Worm (Caenorhabditis elegans) whole organism, L4 larva: ENCODE results near the gene F53F4.17.

Experiments used
- F37D6.2 ChIP-seq: sonication (generic microtip); optimal IDR thresholded peaks from 2 replicates; lab custom pipeline; 2016; ENCODE audit warnings: mild to moderate bottlenecking, missing genetic modification characterization, missing compliant biosample characterization
- F44E2.7 ChIP-seq: fragments of 200-800 bp; sonication (Bioruptor generic); IDR thresholded peaks from 2 replicates; pipeline ENCODE4 v2.1.2; 2022; ENCODE audit warnings: missing genetic modification characterization, missing compliant biosample characterization
- F49E8.2 ChIP-seq: sonication (generic microtip); optimal IDR thresholded peaks from 2 replicates; lab custom pipeline; 2016; ENCODE audit warnings: missing compliant biosample characterization, mild to moderate bottlenecking, missing genetic modification characterization, borderline replicate concordance
- R02D3.7 ChIP-seq: fragments of 150-350 bp; sonication (generic microtip); optimal IDR thresholded peaks from 3 replicates; lab custom pipeline; 2014; ENCODE audit warnings: missing biosample characterization, missing genetic modification characterization
- Y48G9A.11 ChIP-seq: fragments of 200-800 bp; sonication (Bioruptor generic); IDR thresholded peaks from 2 replicates; pipeline ENCODE4 v1.3.6; 2022; ENCODE audit warnings: missing genetic modification reagents, missing genetic modification characterization, missing compliant biosample characterization
- Y5F2A.4 ChIP-seq: fragments of 200-800 bp; sonication (Bioruptor generic); optimal IDR thresholded peaks from 2 replicates; lab custom pipeline; 2018; ENCODE audit warnings: mild to moderate bottlenecking, missing genetic modification characterization, missing compliant biosample characterization
- ZK546.5 ChIP-seq, 2 experiments: sonication (generic microtip); optimal IDR thresholded peaks; 2 replicates each; lab custom pipeline; 2017; ENCODE audit warnings: missing biosample characterization in 2 of 2, missing genetic modification characterization in 2 of 2
- arid-1 ChIP-seq: fragments of 200-800 bp; sonication (Bioruptor generic); conservative IDR thresholded peaks from 2 replicates; pipeline ENCODE4 v1.3.6; 2022; ENCODE audit warnings: missing genetic modification reagents, missing genetic modification characterization, missing compliant biosample characterization
- ceh-28 ChIP-seq: fragments of 150-350 bp; optimal IDR thresholded peaks from 2 replicates; lab custom pipeline; 2014; ENCODE audit warnings: missing biosample characterization, missing genetic modification reagents, missing genetic modification characterization
- ceh-44 ChIP-seq: fragments of 200-800 bp; sonication (Bioruptor generic); IDR thresholded peaks from 2 replicates; pipeline ENCODE4 v1.3.6; 2022; ENCODE audit warnings: missing genetic modification reagents, missing genetic modification characterization, missing compliant biosample characterization
- ces-1 ChIP-seq: fragments of 150-350 bp; sonication (generic microtip); optimal IDR thresholded peaks from 4 replicates; lab custom pipeline; 2014; ENCODE audit warnings: missing biosample characterization, missing genetic modification reagents, missing genetic modification characterization
- cey-2 ChIP-seq: sonication (generic microtip); optimal IDR thresholded peaks from 3 replicates; lab custom pipeline; 2017; ENCODE audit warnings: missing genetic modification characterization, mild to moderate bottlenecking, missing compliant biosample characterization, antibody characterized with exemption, borderline replicate concordance; ENCODE audit not compliant: insufficient read depth
- daf-12 ChIP-seq: fragments of 150-350 bp; optimal IDR thresholded peaks from 2 replicates; lab custom pipeline; 2014; ENCODE audit warnings: missing biosample characterization, missing genetic modification reagents, missing genetic modification characterization
- daf-16 ChIP-seq, 3 experiments: sonication (generic microtip); optimal IDR thresholded peaks; 2 replicates each; lab custom pipeline; 2016 to 2017; ENCODE audit warnings: missing genetic modification characterization in 3 of 3, missing genetic modification reagents in 3 of 3, mild to moderate bottlenecking in 2 of 3, missing compliant biosample characterization in 2 of 3, missing biosample characterization in 1 of 3, moderate library complexity in 1 of 3
- dmd-6 ChIP-seq: fragments of 200-800 bp; sonication (Bioruptor generic); IDR thresholded peaks from 2 replicates; pipeline ENCODE4 v1.3.6; 2022; ENCODE audit warnings: missing genetic modification reagents, missing genetic modification characterization, missing compliant biosample characterization
- dmd-9 ChIP-seq: fragments of 200-800 bp; sonication (Bioruptor generic); IDR thresholded peaks from 2 replicates; pipeline ENCODE4 v1.3.6; 2022; ENCODE audit warnings: missing genetic modification reagents, missing genetic modification characterization, missing compliant biosample characterization
- dpl-1 ChIP-seq: fragments of 150-350 bp; optimal IDR thresholded peaks from 2 replicates; lab custom pipeline; 2014; ENCODE audit warnings: missing biosample characterization, missing genetic modification reagents, missing genetic modification characterization
- duxl-1 ChIP-seq: sonication (generic microtip); optimal IDR thresholded peaks from 2 replicates; lab custom pipeline; 2016; ENCODE audit warnings: mild to moderate bottlenecking, missing genetic modification characterization, moderate library complexity, missing compliant biosample characterization; ENCODE audit not compliant: poor library complexity
- dve-1 ChIP-seq: sonication (generic microtip); optimal IDR thresholded peaks from 2 replicates; lab custom pipeline; 2017; ENCODE audit warnings: antibody characterized with exemption, mild to moderate bottlenecking, missing genetic modification characterization, missing compliant biosample characterization; ENCODE audit not compliant: insufficient read depth
- egl-27 ChIP-seq: sonication (generic microtip); optimal IDR thresholded peaks from 3 replicates; lab custom pipeline; 2017; ENCODE audit warnings: missing biosample characterization, missing genetic modification reagents, missing genetic modification characterization
- egl-43 ChIP-seq: fragments of 200-800 bp; sonication (Bioruptor generic); IDR thresholded peaks from 2 replicates; pipeline ENCODE4 v1.3.6; 2022; ENCODE audit warnings: missing genetic modification reagents, missing genetic modification characterization, missing compliant biosample characterization
- fkh-10 ChIP-seq: fragments of 150-350 bp; optimal IDR thresholded peaks from 2 replicates; lab custom pipeline; 2014; ENCODE audit warnings: missing biosample characterization, missing genetic modification reagents, missing genetic modification characterization
- gei-8 ChIP-seq: fragments of 200-800 bp; sonication (Bioruptor generic); optimal IDR thresholded peaks from 2 replicates; lab custom pipeline; 2018; ENCODE audit warnings: mild to moderate bottlenecking, missing genetic modification characterization, missing compliant biosample characterization
- hlh-11 ChIP-seq: fragments of 200-800 bp; sonication (Bioruptor generic); optimal IDR thresholded peaks from 2 replicates; lab custom pipeline; 2018; ENCODE audit warnings: mild to moderate bottlenecking, missing genetic modification characterization, missing compliant biosample characterization
- hlh-30 ChIP-seq: sonication (generic microtip); optimal IDR thresholded peaks from 2 replicates; lab custom pipeline; 2017; ENCODE audit warnings: antibody characterized with exemption, mild to moderate bottlenecking, missing genetic modification characterization, missing compliant biosample characterization; ENCODE audit not compliant: insufficient read depth
- hmg-1.1 ChIP-seq: fragments of 200-800 bp; sonication (Bioruptor generic); IDR thresholded peaks from 2 replicates; pipeline ENCODE4 v1.3.6; 2022; ENCODE audit warnings: missing genetic modification reagents, missing genetic modification characterization, missing compliant biosample characterization
- lin-29 ChIP-seq: fragments of 200-800 bp; sonication (Bioruptor generic); IDR thresholded peaks from 2 replicates; pipeline ENCODE4 v1.3.6; 2022; ENCODE audit warnings: missing genetic modification reagents, missing genetic modification characterization, missing compliant biosample characterization
- lir-3 ChIP-seq: sonication (generic microtip); optimal IDR thresholded peaks from 2 replicates; lab custom pipeline; 2016; ENCODE audit warnings: mild to moderate bottlenecking, missing genetic modification characterization, missing compliant biosample characterization
- madf-5 ChIP-seq, 2 experiments: fragments of 200-800 bp; sonication (Bioruptor generic); IDR thresholded peaks; 2 replicates each; pipeline ENCODE4 v1.3.6; 2022; ENCODE audit warnings: missing compliant biosample characterization in 2 of 2, missing genetic modification characterization in 2 of 2
- mdl-1 ChIP-seq, 2 experiments: fragments of 150-350 bp in 1 of 2; sonication (generic microtip) in 1 of 2; optimal IDR thresholded peaks; 2 replicates each; lab custom pipeline; 2014 to 2017; ENCODE audit warnings: missing biosample characterization in 2 of 2, missing genetic modification characterization in 2 of 2
- mep-1 ChIP-seq: fragments of 150-350 bp; sonication (generic microtip); optimal IDR thresholded peaks from 3 replicates; lab custom pipeline; 2014; ENCODE audit warnings: missing biosample characterization, missing genetic modification characterization
- mes-2 ChIP-seq: sonication (generic microtip); optimal IDR thresholded peaks from 2 replicates; lab custom pipeline; 2016; ENCODE audit warnings: missing genotype, mild to moderate bottlenecking, missing genetic modification characterization, missing compliant biosample characterization; ENCODE audit not compliant: poor library complexity, severe bottlenecking
- mxl-2 ChIP-seq: fragments of 200-800 bp; sonication (Bioruptor generic); conservative IDR thresholded peaks from 2 replicates; pipeline ENCODE4 v1.3.6; 2022; ENCODE audit warnings: missing genetic modification reagents, missing genetic modification characterization, missing compliant biosample characterization
- nhr-10 ChIP-seq: fragments of 150-350 bp; optimal IDR thresholded peaks from 2 replicates; lab custom pipeline; 2014; ENCODE audit warnings: missing biosample characterization, missing genetic modification characterization
- nhr-111 ChIP-seq: fragments of 200-800 bp; sonication (Bioruptor generic); optimal IDR thresholded peaks from 2 replicates; lab custom pipeline; 2018; ENCODE audit warnings: mild to moderate bottlenecking, missing genetic modification characterization, missing compliant biosample characterization
- nhr-6 ChIP-seq: fragments of 150-350 bp; optimal IDR thresholded peaks from 2 replicates; lab custom pipeline; 2014; ENCODE audit warnings: missing biosample characterization, missing genetic modification characterization
- nhr-76 ChIP-seq: fragments of 150-350 bp; optimal IDR thresholded peaks from 2 replicates; lab custom pipeline; 2014; ENCODE audit warnings: missing biosample characterization, missing genetic modification characterization
- php-3 ChIP-seq: fragments of 200-800 bp; sonication (Bioruptor generic); IDR thresholded peaks from 2 replicates; pipeline ENCODE4 v1.3.6; 2022; ENCODE audit warnings: missing genetic modification reagents, missing genetic modification characterization, missing compliant biosample characterization
- pqm-1 ChIP-seq: sonication (generic microtip); optimal IDR thresholded peaks from 2 replicates; lab custom pipeline; 2017; ENCODE audit warnings: missing biosample characterization, missing genetic modification characterization
- saeg-2 ChIP-seq: fragments of 200-800 bp; sonication (Bioruptor generic); IDR thresholded peaks from 2 replicates; pipeline ENCODE4 v1.3.6; 2022; ENCODE audit warnings: missing genetic modification reagents, missing genetic modification characterization, missing compliant biosample characterization
- sdz-12 ChIP-seq: fragments of 200-800 bp; sonication (Bioruptor generic); optimal IDR thresholded peaks from 2 replicates; lab custom pipeline; 2018; ENCODE audit warnings: mild to moderate bottlenecking, missing genetic modification characterization, missing compliant biosample characterization
- spr-3 ChIP-seq: fragments of 200-800 bp; sonication (Bioruptor generic); optimal IDR thresholded peaks from 2 replicates; lab custom pipeline; 2018; ENCODE audit warnings: mild to moderate bottlenecking, missing genetic modification characterization, missing compliant biosample characterization
- unc-62 ChIP-seq, 3 experiments: fragments of 150-350 bp in 1 of 3; sonication (generic microtip); optimal IDR thresholded peaks in 2 of 3; peaks in 1 of 3; 1 replicate in 1 of 3; 2 replicates in 2 of 3; lab custom pipeline; 2014 to 2017; ENCODE audit warnings: missing biosample characterization in 3 of 3, missing genetic modification characterization in 3 of 3, missing genetic modification reagents in 3 of 3, missing genotype in 1 of 3
- vab-7 ChIP-seq: fragments of 200-800 bp; sonication (Bioruptor generic); IDR thresholded peaks from 2 replicates; pipeline ENCODE4 v1.3.6; 2022; ENCODE audit warnings: missing genetic modification reagents, missing genetic modification characterization, missing compliant biosample characterization
- zag-1 ChIP-seq: fragments of 150-350 bp; optimal IDR thresholded peaks from 2 replicates; lab custom pipeline; 2014; ENCODE audit warnings: missing biosample characterization, missing genetic modification characterization
- zfp-2 ChIP-seq: sonication (generic microtip); optimal IDR thresholded peaks from 2 replicates; lab custom pipeline; 2016; ENCODE audit warnings: mild to moderate bottlenecking, missing genetic modification characterization, missing compliant biosample characterization
- zfp-3 ChIP-seq: fragments of 200-800 bp; sonication (Bioruptor generic); conservative IDR thresholded peaks from 2 replicates; pipeline ENCODE4 v1.3.6; 2022; ENCODE audit warnings: missing genetic modification reagents, missing genetic modification characterization, missing compliant biosample characterization
- ztf-7 ChIP-seq: fragments of 150-350 bp; optimal IDR thresholded peaks from 2 replicates; lab custom pipeline; 2014; ENCODE audit warnings: missing biosample characterization, missing genetic modification characterization

F53F4.17 gene

ce11 chrV:13580696-13581095, 7.3 kb upstream of the F53F4.17 start, which contains the start of gene C50B8.5:
TSS of gene C50B8.5 (plus strand) at chrV:13580968.
- TF ChIP-seq Y5F2A.4 (no peak), Y48G9A.11 (no peak), nhr-6 (tag; lab: Kevin White, UChicago) (peak; percentile 88), mep-1 (tag; lab: Kevin White, UChicago) (peak; percentile 8), F49E8.2 (tag; lab: Kevin White, UChicago) (no peak), hmg-1.1 (GFP tag; lab: Robert Waterston, UW) (no peak), mdl-1 (tag; optimal IDR thresholded peaks at IDR 0.05; lab: Kevin White, UChicago) (no peak), mxl-2 (GFP tag; lab: Robert Waterston, UW) (no peak), vab-7 (GFP tag; lab: Robert Waterston, UW) (no peak), ces-1 (GFP tag; lab: Kevin White, UChicago) (no peak), saeg-2 (GFP tag; lab: Robert Waterston, UW) (no peak), F37D6.2 (tag; lab: Kevin White, UChicago) (no peak), nhr-111 (GFP tag; lab: Kevin White, UChicago) (no peak), F44E2.7 (no peak), cey-2 (tag; lab: Kevin White, UChicago) (no peak), php-3 (GFP tag; lab: Robert Waterston, UW) (no peak), daf-12 (tag; lab: Kevin White, UChicago) (no peak), ceh-28 (tag; lab: Kevin White, UChicago) (no peak), R02D3.7 (tag; lab: Kevin White, UChicago) (no peak), fkh-10 (GFP tag; lab: Kevin White, UChicago) (no peak), dpl-1 (no peak), egl-43 (GFP tag; lab: Robert Waterston, UW) (no peak), daf-16 (GFP tag; optimal IDR thresholded peaks at IDR 0.05; lab: Kevin White, UChicago) (no peak), daf-16 (tag; optimal IDR thresholded peaks at IDR 0.05; lab: Kevin White, UChicago) (peak; percentile 70), mes-2 (peak; percentile 53), arid-1 (GFP tag; lab: Robert Waterston, UW) (no peak), spr-3 (no peak), nhr-76 (tag; lab: Kevin White, UChicago) (no peak), lin-29 (GFP tag; lab: Robert Waterston, UW) (no peak), ztf-7 (no peak), zag-1 (no peak), lir-3 (tag; lab: Kevin White, UChicago) (no peak), hlh-30 (tag; lab: Kevin White, UChicago) (no peak), dve-1 (peak; percentile 65), hlh-11 (tag; lab: Kevin White, UChicago) (no peak), duxl-1 (tag; lab: Kevin White, UChicago) (peak; percentile 0), dmd-9 (GFP tag; lab: Robert Waterston, UW) (no peak), ZK546.5 (tag; optimal IDR thresholded peaks at IDR 0.05; lab: Kevin White, UChicago) (no peak), zfp-2 (no peak), unc-62 (GFP tag; optimal IDR thresholded peaks at IDR 0.05 in 1 of 2; lab: Kevin White, UChicago) (peak in 1 of 2 experiments; percentile 85), unc-62 (tag; optimal IDR thresholded peaks at IDR 0.05; lab: Kevin White, UChicago) (no peak), sdz-12 (GFP tag; lab: Kevin White, UChicago) (no peak), zfp-3 (no peak), ceh-44 (GFP tag; lab: Robert Waterston, UW) (no peak), dmd-6 (GFP tag; lab: Robert Waterston, UW) (peak; percentile 8; the same call in 1 of the 2 replicates), nhr-10 (tag; lab: Kevin White, UChicago) (no peak), egl-27 (tag; lab: Kevin White, UChicago) (no peak), pqm-1 (tag; lab: Kevin White, UChicago) (peak; percentile 63), madf-5 (GFP tag; IDR thresholded peaks at IDR 0.05; lab: Robert Waterston, UW) (no peak), gei-8 (no peak)
